Worm (Caenorhabditis elegans) whole organism, late embryonic: ENCODE data around the gene Y66D12A.13.

ENCODE experiments used
- Y22D7AL.16 ChIP-seq: sonication (generic microtip); optimal IDR thresholded peaks from 2 replicates; lab custom pipeline; 2016; ENCODE audit warnings: missing genetic modification characterization, missing compliant biosample characterization
- ceh-22 ChIP-seq: sonication (generic microtip); optimal IDR thresholded peaks from 2 replicates; lab custom pipeline; 2017; ENCODE audit warnings: missing biosample characterization, missing genetic modification characterization
- ceh-6 ChIP-seq: fragments of 200-800 bp; sonication (Bioruptor generic); optimal IDR thresholded peaks from 2 replicates; lab custom pipeline; 2018; ENCODE audit warnings: mild to moderate bottlenecking, missing genetic modification characterization, missing compliant biosample characterization
- fkh-10 ChIP-seq: fragments of 150-350 bp; optimal IDR thresholded peaks from 2 replicates; lab custom pipeline; 2014; ENCODE audit warnings: missing biosample characterization, missing genetic modification reagents, missing genetic modification characterization
- pqm-1 ChIP-seq: sonication (generic microtip); optimal IDR thresholded peaks from 2 replicates; lab custom pipeline; 2016; ENCODE audit warnings: missing genetic modification characterization, missing compliant biosample characterization
- pros-1 ChIP-seq: fragments of 150-350 bp; optimal IDR thresholded peaks from 2 replicates; lab custom pipeline; 2014; ENCODE audit warnings: missing biosample characterization, missing genetic modification reagents, missing genetic modification characterization
- unc-86 ChIP-seq: sonication (generic microtip); optimal IDR thresholded peaks from 2 replicates; lab custom pipeline; 2016; ENCODE audit warnings: missing genetic modification characterization, missing compliant biosample characterization

- no peak for TF ChIP-seq pros-1 (tag; lab: Kevin White, UChicago)
- no peak for TF ChIP-seq Y22D7AL.16 (tag; lab: Kevin White, UChicago)
- TF ChIP-seq ceh-6 (GFP tag; lab: Kevin White, UChicago), result no peak
- no peak for TF ChIP-seq fkh-10
- TF ChIP-seq pqm-1 (tag; lab: Kevin White, UChicago), result no peak
- TF ChIP-seq unc-86 (tag; lab: Kevin White, UChicago), result no peak
- no peak for TF ChIP-seq ceh-22
These were observed 42.1 kb downstream of the Y66D12A.13 start for ce11 chrIII:11590255-11590654.
